Worm (Caenorhabditis elegans) whole organism, midembryonic: ENCODE data around the gene rars-1.

Experiments used
- T22C8.4 ChIP-seq: fragments of 200-800 bp; sonication (Bioruptor generic); IDR thresholded peaks from 2 replicates; pipeline ENCODE4 v1.3.6; 2022; ENCODE audit warnings: missing genetic modification characterization, missing compliant biosample characterization
- cog-1 ChIP-seq: sonication (generic microtip); optimal IDR thresholded peaks from 2 replicates; lab custom pipeline; 2016; ENCODE audit warnings: missing genetic modification characterization, missing compliant biosample characterization
- flt-1 ChIP-seq: fragments of 200-800 bp; sonication (Bioruptor generic); IDR thresholded peaks from 2 replicates; pipeline ENCODE4 v1.3.6; 2022; ENCODE audit warnings: missing genetic modification characterization, missing compliant biosample characterization
- klf-2 ChIP-seq: fragments of 200-800 bp; sonication (Bioruptor generic); conservative IDR thresholded peaks from 2 replicates; pipeline ENCODE4 v1.3.6; 2022; ENCODE audit warnings: missing genetic modification reagents, missing genetic modification characterization, missing compliant biosample characterization
- med-1 ChIP-seq: sonication (generic microtip); optimal IDR thresholded peaks from 2 replicates; lab custom pipeline; 2017; ENCODE audit warnings: missing genetic modification characterization, mild to moderate bottlenecking, missing compliant biosample characterization, antibody characterized with exemption, missing genetic modification reagents; ENCODE audit not compliant: insufficient read depth
- ref-1 ChIP-seq: fragments of 200-800 bp; sonication (Bioruptor generic); conservative IDR thresholded peaks from 2 replicates; pipeline ENCODE4 v1.3.6; 2022; ENCODE audit warnings: missing genetic modification reagents, missing genetic modification characterization, missing compliant biosample characterization
- tab-1 ChIP-seq: fragments of 200-800 bp; sonication (Bioruptor generic); IDR thresholded peaks from 2 replicates; pipeline ENCODE4 v1.3.6; 2022; ENCODE audit warnings: missing genetic modification characterization, missing compliant biosample characterization
- ztf-23 ChIP-seq: fragments of 200-800 bp; sonication (Bioruptor generic); IDR thresholded peaks from 2 replicates; pipeline ENCODE4 v1.3.6; 2022; ENCODE audit warnings: missing genetic modification reagents, missing genetic modification characterization, missing compliant biosample characterization
- ztf-29 ChIP-seq: fragments of 200-800 bp; sonication (Bioruptor generic); IDR thresholded peaks from 2 replicates; pipeline ENCODE4 v1.3.6; 2022; ENCODE audit warnings: missing genetic modification reagents, missing genetic modification characterization, missing compliant biosample characterization

DNA sequence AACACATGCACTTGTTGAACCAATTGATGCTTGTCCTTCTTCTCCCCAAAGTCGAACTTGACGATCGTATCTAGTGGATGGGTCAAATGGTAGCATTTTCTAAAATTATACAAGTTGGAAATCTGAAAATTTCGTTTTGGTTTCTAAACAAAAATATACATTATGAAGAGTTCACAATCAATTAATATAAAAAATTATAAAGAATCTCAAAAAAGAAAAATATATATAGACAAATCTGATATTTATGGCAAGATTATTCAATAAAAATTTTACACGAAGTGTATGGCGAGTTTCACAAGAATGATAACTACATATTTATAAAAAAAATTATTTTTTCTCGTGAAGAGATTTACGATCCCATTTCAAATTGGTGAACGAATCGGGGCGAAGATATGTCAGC is 3.2 kb upstream of the rars-1 start, which contains the start of gene ula-1:
- no peak for TF ChIP-seq tab-1 (GFP tag; lab: Robert Waterston, UW)
- no peak for TF ChIP-seq flt-1 (GFP tag; lab: Robert Waterston, UW)
- no peak for TF ChIP-seq T22C8.4 (GFP tag; lab: Robert Waterston, UW)
- no peak for TF ChIP-seq ztf-23 (GFP tag; lab: Robert Waterston, UW)
- TF ChIP-seq cog-1 = no peak
- no peak for TF ChIP-seq klf-2 (GFP tag; lab: Robert Waterston, UW)
- TF ChIP-seq med-1 (GFP tag; lab: Kevin White, UChicago) = no peak
- TF ChIP-seq ztf-29 (GFP tag; lab: Robert Waterston, UW) = no peak
- TF ChIP-seq ref-1 (GFP tag; lab: Robert Waterston, UW) = no peak
